Fruit fly (Drosophila melanogaster): ENCODE measurements around the gene CG14154.

DNA sequence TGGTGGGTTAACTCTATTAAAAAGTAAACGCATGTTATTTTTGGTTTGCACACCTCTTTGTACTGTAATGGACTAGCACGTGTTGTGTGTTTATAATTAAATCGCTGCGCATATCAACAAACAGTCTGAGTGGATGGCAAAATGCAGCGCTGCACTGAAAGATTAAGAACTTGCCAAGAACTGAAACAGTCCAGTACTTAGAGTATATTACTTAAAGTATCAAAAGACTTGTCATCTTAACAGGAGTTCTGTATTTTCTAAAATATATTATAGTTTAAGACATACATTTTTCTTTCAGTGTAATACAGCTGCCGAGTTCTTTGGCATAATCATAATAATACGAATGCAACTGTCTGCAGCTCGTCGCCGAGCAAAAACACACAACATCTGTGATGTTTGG, 6.7 kb downstream of the CG14154 start:
- TF ChIP-seq h (optimal IDR thresholded peaks at IDR 0.05): no peak
- no peak for TF ChIP-seq insv (optimal IDR thresholded peaks at IDR 0.05)
- TF ChIP-seq ttk (optimal IDR thresholded peaks at IDR 0.05): no peak
